Fruit fly (Drosophila melanogaster) Kc167 (cell line): ENCODE results near the gene CG10761.

Experiments used
- Myc ChIP-seq: fragments of >200 bp; optimal IDR thresholded peaks from 2 replicates; lab custom pipeline; 2017; ENCODE audit warnings: missing external identifiers
- Sin3A ChIP-seq: fragments of >200 bp; optimal IDR thresholded peaks from 2 replicates; lab custom pipeline; 2018; ENCODE audit warnings: missing external identifiers
- h ChIP-seq: fragments of >200 bp; optimal IDR thresholded peaks from 3 replicates; lab custom pipeline; 2018; ENCODE audit warnings: missing external identifiers
- insv ChIP-seq: fragments of >200 bp; optimal IDR thresholded peaks from 3 replicates; lab custom pipeline; 2018; ENCODE audit warnings: missing external identifiers
- psq ChIP-seq: fragments of >200 bp; optimal IDR thresholded peaks from 2 replicates; lab custom pipeline; 2017; ENCODE audit warnings: missing external identifiers
- ttk ChIP-seq: sonication (Bioruptor generic); optimal IDR thresholded peaks from 2 replicates; lab custom pipeline; 2017; ENCODE audit warnings: missing external identifiers

Gene CG10761

dm6 chrX:8115717-8116311 is 46.8 kb downstream of the CG10761 start, which contains the start of gene Gclc:
Gene Gclc (minus strand): TSS chrX:8116147.
- TF ChIP-seq Myc (no peak), Sin3A (lab: Kevin White, UChicago) (no peak), insv (lab: Kevin White, UChicago) (no peak), h (no peak), psq (lab: Kevin White, UChicago) (no peak), ttk (lab: Kevin White, UChicago) (no peak)

- TF ChIP-seq ttk (lab: Kevin White, UChicago) (no peak), psq (lab: Kevin White, UChicago) (no peak), insv (lab: Kevin White, UChicago) (no peak), Myc (no peak), h (no peak), Sin3A (lab: Kevin White, UChicago) (no peak)
These were observed 47.3 kb downstream of the CG10761 start for dm6 chrX:8115343-8115676.

DNA sequence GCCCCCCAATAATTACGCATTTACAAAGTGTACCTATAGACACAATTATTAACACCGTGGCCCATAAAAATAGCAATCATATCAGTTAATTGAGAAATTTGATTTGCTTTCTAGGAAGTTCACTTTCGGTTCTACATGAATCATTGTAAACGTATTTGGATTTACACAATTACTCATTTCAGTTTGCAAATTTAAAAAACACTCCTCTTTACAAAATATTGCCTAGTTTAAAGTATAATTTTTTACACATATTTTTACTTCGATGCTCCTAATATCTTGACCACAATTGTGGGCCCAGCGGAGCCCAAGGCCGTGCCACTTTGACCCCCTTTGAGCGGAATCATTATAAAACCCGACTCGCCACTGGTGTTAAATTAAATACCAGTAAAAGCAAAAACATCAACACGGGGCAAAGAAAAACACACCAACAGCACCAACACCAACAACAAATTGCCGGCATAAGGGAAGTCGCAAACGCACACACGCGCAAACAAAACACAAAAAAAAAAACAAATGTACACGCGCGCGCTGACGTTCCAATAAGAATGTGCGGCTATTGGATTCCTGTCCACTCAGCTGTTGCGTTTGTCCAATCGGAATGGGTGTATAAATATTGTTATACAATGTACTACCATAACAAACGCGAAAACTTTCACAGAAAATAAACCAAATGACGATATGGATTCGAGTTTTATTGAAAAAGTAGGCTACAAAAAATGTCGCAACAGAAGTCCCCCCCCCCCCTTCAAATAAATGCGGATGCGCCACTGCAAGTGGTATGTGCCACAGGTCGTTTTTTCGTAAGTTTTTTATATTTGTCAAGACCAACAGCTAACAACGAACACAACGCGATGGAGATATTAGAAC is 47.9 kb downstream of the CG10761 start:
- no peak for TF ChIP-seq Sin3A (lab: Kevin White, UChicago)
- TF ChIP-seq psq (lab: Kevin White, UChicago): no peak
- TF ChIP-seq ttk (lab: Kevin White, UChicago): no peak

dm6 chrX:8113386-8114279 is 49.0 kb downstream of the CG10761 start:
- TF ChIP-seq h (no peak), Sin3A (lab: Kevin White, UChicago) (no peak), insv (lab: Kevin White, UChicago) (no peak), psq (lab: Kevin White, UChicago) (no peak), ttk (lab: Kevin White, UChicago) (no peak), Myc (no peak)

DNA sequence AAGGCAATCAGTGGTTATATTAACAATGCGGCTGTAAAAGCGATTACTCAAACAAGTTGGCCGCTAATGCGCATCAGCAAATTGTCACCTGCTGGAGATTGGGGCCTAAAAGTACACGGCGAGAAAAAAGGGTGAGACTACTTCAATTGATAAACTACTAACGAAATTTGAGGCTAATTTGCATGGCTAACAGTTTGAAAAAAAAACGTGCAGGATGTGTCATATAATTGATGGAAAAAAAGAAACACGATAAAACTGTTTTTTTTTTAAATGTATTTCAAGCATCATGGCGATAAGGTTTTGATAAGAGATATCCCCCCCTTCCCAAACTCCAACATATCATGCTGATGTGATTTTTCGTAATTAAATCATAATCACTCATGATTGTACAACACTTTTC is 49.9 kb downstream of the CG10761 start:
- TF ChIP-seq psq (lab: Kevin White, UChicago): no peak
- no peak for TF ChIP-seq h
- TF ChIP-seq Sin3A (lab: Kevin White, UChicago): no peak
- no peak for TF ChIP-seq ttk (lab: Kevin White, UChicago)
- TF ChIP-seq insv (lab: Kevin White, UChicago): no peak
- TF ChIP-seq Myc: no peak
